Fruit fly (Drosophila melanogaster) ovary, adult (tissue): Measurements from ENCODE around the gene FER.

ENCODE experiments used
- CG17801 ChIP-seq: fragments of 200-800 bp; optimal IDR thresholded peaks from 2 replicates; lab custom pipeline; 2019; ENCODE audit warnings: missing biosample characterization, mild to moderate bottlenecking, missing genetic modification characterization, moderate library complexity; ENCODE audit not compliant: partially characterized antibody

Gene FER

DNA sequence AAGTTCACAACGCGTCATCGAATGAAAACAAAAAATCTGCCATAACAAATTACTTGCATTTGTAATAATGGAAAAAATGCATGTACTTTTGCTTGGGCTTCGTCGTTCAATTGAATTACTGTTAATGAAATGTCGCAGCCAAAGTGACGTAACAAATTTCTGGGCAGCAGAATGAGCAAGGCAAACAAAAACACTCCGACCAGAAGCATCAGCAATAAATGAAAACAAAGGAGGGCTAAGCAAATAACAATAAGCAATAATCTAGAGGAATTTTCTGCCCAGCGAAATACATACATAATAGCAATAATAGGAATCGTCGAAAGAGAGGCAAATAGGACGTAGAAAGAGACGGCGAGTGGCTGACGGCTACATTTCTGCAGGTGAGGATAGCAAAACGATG is 28.0 kb upstream of the FER start:
- peak; percentile 21 for TF ChIP-seq CG17801 (GFP tag; lab: Kevin White, UChicago)

dm6 chr3R:9420439-9421234 is 26.3 kb upstream of the FER start:
- no peak for TF ChIP-seq CG17801 (GFP tag; lab: Kevin White, UChicago)

DNA sequence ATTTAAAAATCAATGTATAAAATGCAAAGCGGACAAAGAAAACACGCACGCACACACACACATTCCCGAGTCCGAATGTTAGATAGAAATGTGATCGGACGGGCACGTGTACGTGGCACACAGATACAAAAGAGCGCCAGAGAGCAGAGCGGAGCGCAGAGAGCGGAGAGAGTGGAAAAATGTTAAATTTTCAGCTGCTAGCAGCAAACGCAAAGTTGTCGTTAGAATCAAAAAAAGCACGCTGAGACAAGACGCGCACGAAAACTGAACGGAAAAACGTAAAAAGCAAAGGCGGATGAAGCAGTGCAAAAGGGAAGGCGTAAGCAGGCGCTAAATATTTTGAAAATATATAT is 24.9 kb upstream of the FER start:
- peak; percentile 40 for TF ChIP-seq CG17801 (GFP tag; lab: Kevin White, UChicago)

dm6 chr3R:9418373-9419299 is 24.3 kb upstream of the FER start:
- TF ChIP-seq CG17801 (GFP tag; lab: Kevin White, UChicago): no peak

- TF ChIP-seq CG17801 (GFP tag; lab: Kevin White, UChicago): peak; percentile 53
Measured at dm6 chr3R:9417577-9418334, 23.4 kb upstream of the FER start, which contains the start of gene ps. TSS of gene ps (plus strand) at chr3R:9417940.

dm6 chr3R:9416951-9417350 is 22.6 kb upstream of the FER start:
- no peak for TF ChIP-seq CG17801 (GFP tag; lab: Kevin White, UChicago)

dm6 chr3R:9411928-9412640 is 17.7 kb upstream of the FER start, which contains the start of the genes Task7 and alpha-Man-IIa:
TSS of gene Task7 (minus strand) at chr3R:9412293.
TSS of gene alpha-Man-IIa (plus strand) at chr3R:9412548.
- TF ChIP-seq CG17801 (GFP tag; lab: Kevin White, UChicago): peak; percentile 17

DNA sequence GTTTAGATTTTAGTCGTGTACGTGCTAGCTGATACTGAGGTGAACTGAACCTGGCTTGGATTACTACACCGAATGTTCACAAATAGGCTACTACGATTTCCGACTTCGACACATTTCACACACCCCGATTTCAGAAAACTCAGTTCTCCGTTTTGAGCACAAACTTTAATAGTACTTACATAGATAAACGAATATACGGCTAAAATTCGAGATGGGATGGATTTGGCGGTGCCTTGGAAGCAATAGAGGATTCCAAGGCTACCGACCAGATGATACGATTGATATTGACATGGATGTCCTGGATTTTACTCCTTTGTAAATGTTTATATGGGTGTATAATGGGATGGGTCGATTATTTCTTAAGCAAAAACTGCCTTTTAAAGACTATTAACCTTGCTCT is 15.8 kb upstream of the FER start, which contains the start of gene betaTub85D:
Gene betaTub85D, minus strand, starts transcription at position 101 of the 400 bp plus-strand sequence.
- TF ChIP-seq CG17801 (GFP tag; lab: Kevin White, UChicago): no peak

- no peak for TF ChIP-seq CG17801 (GFP tag; lab: Kevin White, UChicago)
Measured at dm6 chr3R:9408069-9408468, 13.7 kb upstream of the FER start, which contains the start of gene CG44261. TSS of gene CG44261 (minus strand) at chr3R:9408169.

DNA sequence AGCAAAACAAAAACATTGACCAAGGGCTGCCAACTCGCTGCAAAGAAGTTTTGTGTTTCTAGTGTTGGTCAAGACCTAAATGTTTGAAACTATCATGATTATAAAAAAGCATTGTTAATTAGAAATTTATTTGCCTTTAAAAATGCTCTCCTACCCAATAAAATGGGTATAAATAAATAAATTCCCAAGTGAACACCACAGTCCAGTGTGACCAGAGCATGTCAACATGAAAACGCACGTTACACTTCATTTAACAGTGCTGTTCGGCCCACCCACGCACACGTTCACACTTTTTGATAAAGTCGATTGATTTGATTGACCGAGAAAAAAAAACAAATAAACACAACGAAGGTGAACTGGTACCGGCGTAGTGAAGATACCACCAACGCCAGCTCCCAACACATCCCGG is 9.8 kb upstream of the FER start, which contains the start of the genes CG9356, BBIP1 and CG8135:
Gene CG9356, minus strand, starts transcription at position 166 of the 409 bp plus-strand sequence.
Gene BBIP1, plus strand, starts transcription at position 282 of the 409 bp plus-strand sequence.
Gene CG8135, plus strand, starts transcription at position 282 of the 409 bp plus-strand sequence.
- peak; percentile 79 for TF ChIP-seq CG17801 (GFP tag; lab: Kevin White, UChicago)

- peak; percentile 94 for TF ChIP-seq CG17801 (GFP tag; lab: Kevin White, UChicago)
Measured at dm6 chr3R:9401127-9401603, 6.8 kb upstream of the FER start, which contains the start of the genes RpL34b and CG8132. TSS of gene RpL34b (minus strand) at chr3R:9401226. TSS of gene CG8132 (plus strand) at chr3R:9401495.

DNA sequence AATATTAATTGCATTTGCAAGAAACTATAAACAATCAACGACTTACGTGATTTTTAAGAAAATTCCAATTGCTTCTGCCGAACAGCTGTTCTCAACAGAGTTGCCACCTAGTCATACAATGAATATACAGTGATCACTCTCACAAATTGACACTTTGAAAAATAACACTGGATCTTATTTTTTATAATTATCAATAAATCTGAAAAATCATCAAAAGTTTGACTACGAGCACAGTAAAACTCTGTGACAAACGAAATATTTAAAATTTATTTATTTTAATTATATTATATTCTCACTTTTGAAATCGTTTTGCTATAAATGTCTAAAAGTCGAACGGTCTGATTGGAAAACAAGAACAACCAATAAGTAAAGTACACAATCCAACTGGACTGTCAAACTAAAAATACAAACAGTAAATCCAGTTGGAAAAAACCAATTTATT is 5.6 kb upstream of the FER start, which contains the start of gene CG34117:
Gene CG34117, minus strand, starts transcription at position 103 of the 442 bp plus-strand sequence.
- TF ChIP-seq CG17801 (GFP tag; lab: Kevin White, UChicago): peak; percentile 88

DNA sequence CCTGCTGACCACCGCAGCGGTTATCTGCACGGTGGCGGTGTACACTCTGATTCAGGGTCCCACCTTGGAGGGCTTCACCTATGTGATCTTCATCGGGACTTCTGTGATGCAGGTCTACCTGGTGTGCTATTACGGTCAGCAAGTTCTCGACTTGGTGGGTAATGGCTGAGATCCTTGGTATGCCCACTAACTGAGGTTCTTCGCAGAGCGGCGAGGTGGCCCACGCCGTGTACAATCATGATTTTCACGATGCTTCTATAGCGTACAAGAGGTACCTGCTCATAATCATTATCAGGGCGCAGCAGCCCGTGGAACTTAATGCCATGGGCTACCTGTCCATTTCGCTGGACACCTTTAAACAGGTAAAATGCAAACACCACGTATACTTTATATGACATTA is 4.7 kb upstream of the FER start:
- TF ChIP-seq CG17801 (GFP tag; lab: Kevin White, UChicago): no peak
